Fruit fly (Drosophila melanogaster) whole organism, embryonic: ENCODE measurements around the gene APC4.

Experiments used
- ATbp ChIP-seq: fragments of 200-800 bp; sonication (Bioruptor generic); optimal IDR thresholded peaks from 2 replicates; lab custom pipeline; 2017; ENCODE audit warnings: missing biosample characterization, mild to moderate bottlenecking, missing genetic modification characterization, missing genetic modification reagents
- CG10267 ChIP-seq: fragments of 200-800 bp; sonication (Bioruptor generic); optimal IDR thresholded peaks from 2 replicates; lab custom pipeline; 2018; ENCODE audit warnings: missing biosample characterization, mild to moderate bottlenecking, missing genetic modification characterization, moderate library complexity
- CG10366 ChIP-seq: fragments of 200-800 bp; sonication (Bioruptor generic); IDR thresholded peaks from 2 replicates; pipeline ENCODE4 v1.3.6; 2022; ENCODE audit warnings: missing biosample characterization, missing genetic modification characterization
- CG10959 ChIP-seq: fragments of 200-800 bp; sonication (Bioruptor generic); IDR thresholded peaks from 2 replicates; pipeline ENCODE4 v1.3.6; 2022; ENCODE audit warnings: missing biosample characterization, missing genetic modification characterization
- CG14014 ChIP-seq: fragments of 200-800 bp; sonication (Bioruptor generic); IDR thresholded peaks from 2 replicates; pipeline ENCODE4 v1.3.6; 2022; ENCODE audit warnings: missing biosample characterization, missing genetic modification characterization
- CG14441 ChIP-seq: fragments of 200-800 bp; sonication (Bioruptor generic); IDR thresholded peaks from 2 replicates; pipeline ENCODE4 v1.3.6; 2022; ENCODE audit warnings: missing biosample characterization, missing genetic modification characterization
- CG1529 ChIP-seq: fragments of 200-800 bp; sonication (Bioruptor generic); optimal IDR thresholded peaks from 3 replicates; lab custom pipeline; 2018; ENCODE audit warnings: missing biosample characterization, missing genetic modification characterization
- CG15514 ChIP-seq: fragments of 200-800 bp; sonication (Bioruptor generic); optimal IDR thresholded peaks from 3 replicates; lab custom pipeline; 2017; ENCODE audit warnings: missing biosample characterization, missing genetic modification characterization, mild to moderate bottlenecking, moderate library complexity, missing genetic modification reagents
- CG15696 ChIP-seq: fragments of 200-800 bp; sonication (Bioruptor generic); optimal IDR thresholded peaks from 2 replicates; lab custom pipeline; 2019; ENCODE audit warnings: missing biosample characterization, mild to moderate bottlenecking, missing genetic modification characterization, moderate library complexity
- CG17359 ChIP-seq: fragments of 200-800 bp; sonication (Bioruptor generic); optimal IDR thresholded peaks from 3 replicates; lab custom pipeline; 2018; ENCODE audit warnings: missing biosample characterization, mild to moderate bottlenecking, missing genetic modification characterization, moderate library complexity
- CG2120 ChIP-seq: fragments of 200-800 bp; sonication (Bioruptor generic); optimal IDR thresholded peaks from 3 replicates; lab custom pipeline; 2016; ENCODE audit warnings: missing biosample characterization, missing genetic modification characterization
- CG30020 ChIP-seq: fragments of 200-800 bp; optimal IDR thresholded peaks from 2 replicates; lab custom pipeline; 2019; ENCODE audit warnings: missing biosample characterization, mild to moderate bottlenecking, missing genetic modification characterization, moderate library complexity
- CG43689 ChIP-seq: fragments of 200-800 bp; sonication (Bioruptor generic); IDR thresholded peaks from 2 replicates; pipeline ENCODE4 v1.3.6; 2022; ENCODE audit warnings: missing biosample characterization, missing genetic modification characterization
- CG4617 ChIP-seq: fragments of 200-800 bp; sonication (Bioruptor generic); optimal IDR thresholded peaks from 3 replicates; lab custom pipeline; 2016; ENCODE audit warnings: missing biosample characterization, missing genetic modification characterization, borderline replicate concordance
- CG6175 ChIP-seq: fragments of 200-800 bp; sonication (Bioruptor generic); IDR thresholded peaks from 3 replicates; pipeline ENCODE4 v1.3.6; 2022; ENCODE audit warnings: missing biosample characterization, missing genetic modification characterization
- CG8281 ChIP-seq: fragments of 200-800 bp; sonication (Bioruptor generic); optimal IDR thresholded peaks from 2 replicates; lab custom pipeline; 2018; ENCODE audit warnings: missing biosample characterization, mild to moderate bottlenecking, missing genetic modification characterization, moderate library complexity
- CG9876 ChIP-seq: fragments of 200-800 bp; sonication (Bioruptor generic); optimal IDR thresholded peaks from 2 replicates; lab custom pipeline; 2016; ENCODE audit warnings: missing biosample characterization, missing genetic modification characterization
- Camta ChIP-seq: fragments of 200-800 bp; sonication (Bioruptor generic); optimal IDR thresholded peaks from 2 replicates; lab custom pipeline; 2016; ENCODE audit warnings: missing biosample characterization, missing genetic modification characterization
- Deaf1 ChIP-seq: fragments of 200-800 bp; optimal IDR thresholded peaks from 3 replicates; lab custom pipeline; 2019; ENCODE audit warnings: missing biosample characterization, mild to moderate bottlenecking, missing genetic modification characterization, moderate library complexity
- Dip3 ChIP-seq: fragments of 200-800 bp; sonication (Bioruptor generic); optimal IDR thresholded peaks from 3 replicates; lab custom pipeline; 2016; ENCODE audit warnings: missing biosample characterization, missing genetic modification characterization
- Dll ChIP-seq: fragments of 200-800 bp; sonication (Bioruptor generic); IDR thresholded peaks from 4 replicates; pipeline ENCODE4 v1.3.6; 2022; ENCODE audit warnings: missing biosample characterization, missing genetic modification characterization; ENCODE audit not compliant: partially characterized antibody
- Ets97D ChIP-seq: fragments of 200-800 bp; sonication (Bioruptor generic); optimal IDR thresholded peaks from 3 replicates; lab custom pipeline; 2016; ENCODE audit warnings: missing biosample characterization, missing genetic modification characterization
- Fer1 ChIP-seq: fragments of 200-800 bp; sonication (Bioruptor generic); optimal IDR thresholded peaks from 2 replicates; lab custom pipeline; 2017; ENCODE audit warnings: missing biosample characterization, mild to moderate bottlenecking, missing genetic modification characterization
- HLH4C ChIP-seq: fragments of 200-800 bp; sonication (Bioruptor generic); IDR thresholded peaks from 3 replicates; pipeline ENCODE4 v1.3.6; 2022; ENCODE audit warnings: missing biosample characterization, missing genetic modification characterization; ENCODE audit not compliant: partially characterized antibody
- HmgZ ChIP-seq: fragments of 200-800 bp; sonication (Bioruptor generic); optimal IDR thresholded peaks from 2 replicates; lab custom pipeline; 2018; ENCODE audit warnings: missing biosample characterization, mild to moderate bottlenecking, missing genetic modification characterization
- MESR4 ChIP-seq: fragments of 200-800 bp; sonication (Bioruptor generic); optimal IDR thresholded peaks from 2 replicates; lab custom pipeline; 2018; ENCODE audit warnings: missing biosample characterization, mild to moderate bottlenecking, missing genetic modification characterization, moderate library complexity
- Med ChIP-seq: fragments of 200-800 bp; sonication (Bioruptor generic); peaks from one replicate; lab custom pipeline; 2016; ENCODE audit warnings: missing biosample characterization, missing genetic modification characterization, mild to moderate bottlenecking, inconsistent platforms, moderate library complexity
- Mrtf ChIP-seq: fragments of 200-800 bp; sonication (Bioruptor generic); IDR thresholded peaks from 3 replicates; pipeline ENCODE4 v1.3.6; 2022; ENCODE audit warnings: missing biosample characterization, missing genetic modification characterization
- NC2β ChIP-seq: fragments of 200-800 bp; sonication (Bioruptor generic); optimal IDR thresholded peaks from 2 replicates; lab custom pipeline; 2016; ENCODE audit warnings: missing biosample characterization, missing genetic modification characterization
- Opbp ChIP-seq: fragments of 200-800 bp; sonication (Bioruptor generic); IDR thresholded peaks from 3 replicates; pipeline ENCODE4 v1.3.6; 2022; ENCODE audit warnings: missing biosample characterization, missing genetic modification characterization; ENCODE audit not compliant: partially characterized antibody
- TFAM ChIP-seq: fragments of 200-800 bp; sonication (Bioruptor generic); optimal IDR thresholded peaks from 2 replicates; lab custom pipeline; 2017; ENCODE audit warnings: missing biosample characterization, missing genetic modification characterization, inconsistent platforms
- Xbp1 ChIP-seq: fragments of 200-800 bp; sonication (Bioruptor generic); optimal IDR thresholded peaks from 3 replicates; lab custom pipeline; 2016; ENCODE audit warnings: missing biosample characterization, mild to moderate bottlenecking, missing genetic modification characterization
- chinmo ChIP-seq: fragments of 200-800 bp; sonication (Bioruptor generic); IDR thresholded peaks from 4 replicates; pipeline ENCODE4 v1.3.6; 2022; ENCODE audit warnings: missing biosample characterization, missing genetic modification characterization; ENCODE audit not compliant: partially characterized antibody
- dpn ChIP-seq, 2 experiments: fragments of 200-800 bp; sonication (Bioruptor generic); optimal IDR thresholded peaks; 3 replicates each; lab custom pipeline; 2016; ENCODE audit warnings: missing biosample characterization in 2 of 2, missing genetic modification characterization in 2 of 2
- fd102C ChIP-seq: fragments of 200-800 bp; sonication (Bioruptor generic); optimal IDR thresholded peaks from 2 replicates; lab custom pipeline; 2018; ENCODE audit warnings: missing biosample characterization, mild to moderate bottlenecking, missing genetic modification characterization, moderate library complexity
- ham ChIP-seq: fragments of 200-800 bp; sonication (Bioruptor generic); IDR thresholded peaks from 2 replicates; pipeline ENCODE4 v1.3.6; 2022; ENCODE audit warnings: missing biosample characterization, missing genetic modification characterization
- hbn ChIP-seq: fragments of 200-800 bp; sonication (Bioruptor generic); IDR thresholded peaks from 2 replicates; pipeline ENCODE4 v1.3.6; 2022; ENCODE audit warnings: missing biosample characterization, missing genetic modification characterization; ENCODE audit not compliant: partially characterized antibody
- jigr1 ChIP-seq: fragments of 200-800 bp; sonication (Bioruptor generic); IDR thresholded peaks from 3 replicates; pipeline ENCODE4 v1.3.6; 2022; ENCODE audit warnings: missing biosample characterization, missing genetic modification characterization
- kay ChIP-seq: fragments of 200-800 bp; sonication (Bioruptor generic); optimal IDR thresholded peaks from 2 replicates; lab custom pipeline; 2016; ENCODE audit warnings: missing biosample characterization, missing genetic modification characterization
- knrl ChIP-seq: fragments of 200-800 bp; sonication (Bioruptor generic); IDR thresholded peaks from 3 replicates; pipeline ENCODE4 v1.3.6; 2022; ENCODE audit warnings: missing biosample characterization, missing genetic modification characterization; ENCODE audit not compliant: partially characterized antibody
- onecut ChIP-seq: fragments of 200-800 bp; sonication (Bioruptor generic); IDR thresholded peaks from 2 replicates; pipeline ENCODE4 v1.3.6; 2022; ENCODE audit warnings: missing biosample characterization, missing genetic modification characterization
- pros ChIP-seq: fragments of 200-800 bp; sonication (Bioruptor generic); optimal IDR thresholded peaks from 3 replicates; lab custom pipeline; 2019; ENCODE audit warnings: missing biosample characterization, mild to moderate bottlenecking, missing genetic modification characterization, moderate library complexity
- sqz ChIP-seq: fragments of 200-800 bp; sonication (Bioruptor generic); optimal IDR thresholded peaks from 3 replicates; lab custom pipeline; 2018; ENCODE audit warnings: missing biosample characterization, mild to moderate bottlenecking, missing genetic modification characterization
- sug ChIP-seq: fragments of 200-800 bp; optimal IDR thresholded peaks from 2 replicates; lab custom pipeline; 2019; ENCODE audit warnings: missing biosample characterization, mild to moderate bottlenecking, missing genetic modification characterization, moderate library complexity
- tna ChIP-seq: fragments of 200-800 bp; sonication (Bioruptor generic); IDR thresholded peaks from 2 replicates; pipeline ENCODE4 v1.3.6; 2022; ENCODE audit warnings: missing biosample characterization, missing genetic modification characterization; ENCODE audit not compliant: partially characterized antibody
- toy ChIP-seq: fragments of 200-800 bp; sonication (Bioruptor generic); IDR thresholded peaks from 2 replicates; pipeline ENCODE4 v1.3.6; 2022; ENCODE audit warnings: missing biosample characterization, missing genetic modification characterization
- unpg ChIP-seq: fragments of 200-800 bp; sonication (Bioruptor generic); optimal IDR thresholded peaks from 3 replicates; lab custom pipeline; 2018; ENCODE audit warnings: missing biosample characterization, mild to moderate bottlenecking, missing genetic modification characterization, moderate library complexity
- wek ChIP-seq: fragments of 200-800 bp; sonication (Bioruptor generic); optimal IDR thresholded peaks from 3 replicates; lab custom pipeline; 2018; ENCODE audit warnings: missing biosample characterization, mild to moderate bottlenecking, missing genetic modification characterization, moderate library complexity
- zf30C ChIP-seq: fragments of 200-800 bp; sonication (Bioruptor generic); optimal IDR thresholded peaks from 3 replicates; lab custom pipeline; 2018; ENCODE audit warnings: missing biosample characterization, mild to moderate bottlenecking, missing genetic modification characterization

APC4 gene

dm6 chrX:9106775-9107283 is 24.1 kb downstream of the APC4 start, which contains the start of gene Arfrp1 (continued):
- TF ChIP-seq Opbp (GFP tag; lab: Robert Waterston, UW) (peak; percentile 90), CG10267 (tag; lab: Kevin White, UChicago) (peak; percentile 20), fd102C (GFP tag; lab: Kevin White, UChicago) (no peak), CG10366 (GFP tag; lab: Robert Waterston, UW) (peak; percentile 15; the same call in 1 of the 2 replicates), wek (GFP tag; lab: Kevin White, UChicago) (peak; percentile 88), Camta (GFP tag; lab: Kevin White, UChicago) (peak; percentile 21), Med (peak; percentile 54), CG15514 (GFP tag; lab: Kevin White, UChicago) (peak; percentile 31), Ets97D (GFP tag; lab: Kevin White, UChicago) (peak; percentile 23), sug (peak; percentile 24), knrl (GFP tag; lab: Robert Waterston, UW) (peak; percentile 80), onecut (GFP tag; lab: Robert Waterston, UW) (peak; percentile 37; the same call in 1 of the 2 replicates), HLH4C (GFP tag; lab: Robert Waterston, UW) (peak; percentile 63; the same call in 2 of the 3 replicates), CG14441 (0 out of 2 replicates have a peak, but pooled peaks have one; percentile 32), Dll (GFP tag; lab: Robert Waterston, UW) (peak; percentile 83), hbn (peak; percentile 70), tna (GFP tag; lab: Robert Waterston, UW) (peak; percentile 65), Mrtf (GFP tag; lab: Robert Waterston, UW) (no peak), kay (GFP tag; lab: Kevin White, UChicago) (peak; percentile 11), zf30C (GFP tag; lab: Kevin White, UChicago) (no peak), toy (0 out of 2 replicates have a peak, but pooled peaks have one; percentile 23), CG30020 (tag; lab: Kevin White, UChicago) (peak; percentile 27)

- peak; percentile 82 for TF ChIP-seq Deaf1 (tag; lab: Kevin White, UChicago)
- TF ChIP-seq CG14014 (GFP tag; lab: Robert Waterston, UW) = no peak
- no peak for TF ChIP-seq Xbp1 (GFP tag; lab: Kevin White, UChicago)
- TF ChIP-seq CG43689 (GFP tag; lab: Robert Waterston, UW) = no peak
- no peak for TF ChIP-seq CG2120 (GFP tag; lab: Kevin White, UChicago)
- no peak for TF ChIP-seq ham (GFP tag; lab: Robert Waterston, UW)
- no peak for TF ChIP-seq Dip3 (GFP tag; lab: Kevin White, UChicago)
- TF ChIP-seq CG1529 = no peak
- TF ChIP-seq CG15696 = no peak
- TF ChIP-seq sqz (GFP tag; lab: Kevin White, UChicago) = no peak
- no peak for TF ChIP-seq MESR4 (GFP tag; lab: Kevin White, UChicago)
- TF ChIP-seq CG8281 (tag; lab: Kevin White, UChicago) = no peak
- TF ChIP-seq dpn (GFP tag; optimal IDR thresholded peaks at IDR 0.05; lab: Kevin White, UChicago) = no peak
- TF ChIP-seq jigr1 (GFP tag; lab: Robert Waterston, UW) = no peak
- TF ChIP-seq NC2β (GFP tag; lab: Kevin White, UChicago) = no peak
- TF ChIP-seq ATbp = no peak
- TF ChIP-seq HmgZ (tag; lab: Kevin White, UChicago) = peak; percentile 7
- TF ChIP-seq chinmo (GFP tag; lab: Robert Waterston, UW) = 0 out of 4 replicates have a peak, but pooled peaks have one; percentile 47
- TF ChIP-seq CG17359 = no peak
- TF ChIP-seq pros (GFP tag; lab: Kevin White, UChicago) = peak; percentile 10
- peak; percentile 86 for TF ChIP-seq CG6175 (GFP tag; lab: Robert Waterston, UW)
- TF ChIP-seq CG9876 = no peak
- TF ChIP-seq CG4617 (GFP tag; lab: Kevin White, UChicago) = no peak
- TF ChIP-seq Fer1 (GFP tag; lab: Kevin White, UChicago) = peak; percentile 48
- no peak for TF ChIP-seq CG10959 (GFP tag; lab: Robert Waterston, UW)
- no peak for TF ChIP-seq unpg (GFP tag; lab: Kevin White, UChicago)
- no peak for TF ChIP-seq TFAM (GFP tag; lab: Kevin White, UChicago)
Observed at dm6 chrX:9108387-9108786, 25.7 kb downstream of the APC4 start, which contains the start of gene AP-1gamma. TSS of gene AP-1gamma (plus strand) at chrX:9108691.
